Worm (Caenorhabditis elegans) whole organism, L1 larva: ENCODE results near the gene rps-18.

ENCODE experiments used
- C16A3.4 ChIP-seq: fragments of 150-350 bp; optimal IDR thresholded peaks from 2 replicates; lab custom pipeline; 2014; ENCODE audit warnings: missing biosample characterization, missing genetic modification characterization
- nhr-47 ChIP-seq: sonication (generic microtip); optimal IDR thresholded peaks from 2 replicates; lab custom pipeline; 2016; ENCODE audit warnings: mild to moderate bottlenecking, missing genetic modification characterization, moderate library complexity, missing compliant biosample characterization

The rps-18 gene

DNA sequence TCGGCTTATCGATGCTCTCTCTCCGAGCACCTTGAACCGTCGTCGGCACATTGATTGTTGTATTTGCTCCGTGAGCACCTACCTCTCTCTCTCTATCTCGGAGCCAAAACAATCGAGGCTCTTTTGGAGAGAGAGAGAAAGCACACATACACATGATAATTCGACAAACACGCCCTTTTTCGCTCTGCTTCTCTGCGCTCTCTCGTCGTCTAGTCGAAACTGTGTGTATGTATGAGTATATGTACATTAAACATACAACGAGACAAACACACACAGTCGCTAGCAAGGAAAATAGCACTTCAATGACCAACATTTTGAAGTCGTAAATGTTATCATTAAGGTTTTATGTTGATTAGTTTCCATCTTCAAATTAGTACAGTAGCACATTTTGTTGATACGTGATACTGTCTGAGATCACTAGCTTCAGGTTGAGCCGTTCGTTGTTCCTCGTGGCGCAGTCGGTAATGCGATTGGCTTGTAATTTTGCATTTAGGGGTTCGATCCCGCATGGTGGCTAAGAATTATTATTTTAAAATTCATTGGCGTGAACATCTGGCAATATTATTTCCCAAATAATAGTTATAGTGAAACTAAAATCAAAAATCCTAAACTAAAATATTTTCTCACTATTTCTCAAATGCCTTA lies 49.6 kb downstream of the rps-18 start (continued):
- TF ChIP-seq nhr-47 (tag; lab: Kevin White, UChicago) = no peak
- peak; percentile 8 for TF ChIP-seq C16A3.4 (tag; lab: Kevin White, UChicago)
